Fruit fly (Drosophila melanogaster): ENCODE results near the gene meng.

Gene meng

dm6 chr2L:6706368-6706919, 35.9 kb upstream of the meng start (continued):
- TF ChIP-seq CTCF (GFP tag; optimal IDR thresholded peaks at IDR 0.05) (no peak), oc (tag; optimal IDR thresholded peaks at IDR 0.05) (peak; percentile 16), Myb (GFP tag; optimal IDR thresholded peaks at IDR 0.05) (no peak)

dm6 chr2L:6708997-6709662, 33.2 kb upstream of the meng start, which contains the start of gene Tsp:
Tsp (minus strand) TSS chr2L:6709086.
- no peak for TF ChIP-seq CG15696 (tag; optimal IDR thresholded peaks at IDR 0.05)
- TF ChIP-seq BtbVII (GFP tag; optimal IDR thresholded peaks at IDR 0.05) = no peak
- peak; percentile 30 for TF ChIP-seq Ets65A (GFP tag)
- no peak for TF ChIP-seq CG30431 (GFP tag; optimal IDR thresholded peaks at IDR 0.05)
- TF ChIP-seq Xrp1 (GFP tag; IDR thresholded peaks at IDR 0.05) = no peak
- TF ChIP-seq dysf (GFP tag; IDR thresholded peaks at IDR 0.05) = no peak; the same call in 2 of the 3 replicates
- no peak for TF ChIP-seq prd (optimal IDR thresholded peaks at IDR 0.05)
- TF ChIP-seq prd (GFP tag; IDR thresholded peaks at IDR 0.05) = no peak
- TF ChIP-seq vfl (GFP tag; optimal IDR thresholded peaks at IDR 0.05) = no peak
- no peak for TF ChIP-seq CG34376 (GFP tag; optimal IDR thresholded peaks at IDR 0.05)
- TF ChIP-seq Ptx1 (GFP tag; IDR thresholded peaks at IDR 0.05) = no peak
- TF ChIP-seq dm (GFP tag; optimal IDR thresholded peaks at IDR 0.05) = peak; percentile 68
- TF ChIP-seq CG1233 (GFP tag; optimal IDR thresholded peaks at IDR 0.05) = no peak
- TF ChIP-seq CG3847 (GFP tag; IDR thresholded peaks at IDR 0.05) = no peak
- peak; percentile 17; the same call in 1 of the 3 replicates for TF ChIP-seq ci (GFP tag; IDR thresholded peaks at IDR 0.05)
- no peak for TF ChIP-seq HLH3B (GFP tag; IDR thresholded peaks at IDR 0.05)
- no peak for TF ChIP-seq ash1 (GFP tag; optimal IDR thresholded peaks at IDR 0.05)
- TF ChIP-seq Ets97D (GFP tag; optimal IDR thresholded peaks at IDR 0.05) = peak; percentile 25
- TF ChIP-seq en (GFP tag; optimal IDR thresholded peaks at IDR 0.05) = no peak
- TF ChIP-seq stc (GFP tag; IDR thresholded peaks at IDR 0.05) = no peak
- TF ChIP-seq Chrac-16 (GFP tag; optimal IDR thresholded peaks at IDR 0.05) = no peak
- no peak for TF ChIP-seq bcd (GFP tag; optimal IDR thresholded peaks at IDR 0.05)
- no peak for TF ChIP-seq pfk (GFP tag; optimal IDR thresholded peaks at IDR 0.05)
- TF ChIP-seq CG31224 (GFP tag; IDR thresholded peaks at IDR 0.05) = no peak
- no peak for TF ChIP-seq CG4424 (GFP tag; optimal IDR thresholded peaks at IDR 0.05)
- no peak for TF ChIP-seq pnt (GFP tag; optimal IDR thresholded peaks at IDR 0.05)
- TF ChIP-seq tx (GFP tag; optimal IDR thresholded peaks at IDR 0.05) = no peak
- no peak for TF ChIP-seq ap (GFP tag; IDR thresholded peaks at IDR 0.05)
- no peak for TF ChIP-seq maf-S (GFP tag; optimal IDR thresholded peaks at IDR 0.05)
- TF ChIP-seq lbe (GFP tag; optimal IDR thresholded peaks at IDR 0.05) = no peak
- TF ChIP-seq CG4360 (GFP tag; IDR thresholded peaks at IDR 0.05) = peak; percentile 93
- peak; percentile 7 for TF ChIP-seq CG8359 (GFP tag; optimal IDR thresholded peaks at IDR 0.05; ENCODE audit: borderline replicate concordance)
- TF ChIP-seq tgo (GFP tag; IDR thresholded peaks at IDR 0.05) = no peak
- TF ChIP-seq slp2 (GFP tag; optimal IDR thresholded peaks at IDR 0.05) = no peak
- TF ChIP-seq CG33213 (GFP tag; optimal IDR thresholded peaks at IDR 0.05) = no peak
- TF ChIP-seq pros (GFP tag; optimal IDR thresholded peaks at IDR 0.05) = peak; percentile 31
- TF ChIP-seq ttk (GFP tag; IDR thresholded peaks at IDR 0.05) = no peak
- TF ChIP-seq MTF-1 (GFP tag; optimal IDR thresholded peaks at IDR 0.05; ENCODE audit: borderline replicate concordance) = no peak
- TF ChIP-seq psq (GFP tag; optimal IDR thresholded peaks at IDR 0.05) = no peak
- TF ChIP-seq pum (GFP tag; optimal IDR thresholded peaks at IDR 0.05) = no peak
- peak; percentile 38 for TF ChIP-seq Med (GFP tag)
- TF ChIP-seq fru (optimal IDR thresholded peaks at IDR 0.05) = no peak
- TF ChIP-seq CG10366 (GFP tag; IDR thresholded peaks at IDR 0.05) = no peak
- peak in 1 of 2 experiments; percentile 33 for TF ChIP-seq Trl (optimal IDR thresholded peaks at IDR 0.05)
- no peak for TF ChIP-seq Trl (GFP tag; optimal IDR thresholded peaks at IDR 0.05)
- TF ChIP-seq peb (GFP tag; IDR thresholded peaks at IDR 0.05) = no peak
- TF ChIP-seq zfh1 (GFP tag; IDR thresholded peaks at IDR 0.05) = no peak
- TF ChIP-seq CG15514 (GFP tag; optimal IDR thresholded peaks at IDR 0.05) = peak; percentile 4
- no peak for TF ChIP-seq CG12299 (tag; optimal IDR thresholded peaks at IDR 0.05)
